ENCODE assay signal across 2 worm cellular contexts in the genomic region with DNA sequence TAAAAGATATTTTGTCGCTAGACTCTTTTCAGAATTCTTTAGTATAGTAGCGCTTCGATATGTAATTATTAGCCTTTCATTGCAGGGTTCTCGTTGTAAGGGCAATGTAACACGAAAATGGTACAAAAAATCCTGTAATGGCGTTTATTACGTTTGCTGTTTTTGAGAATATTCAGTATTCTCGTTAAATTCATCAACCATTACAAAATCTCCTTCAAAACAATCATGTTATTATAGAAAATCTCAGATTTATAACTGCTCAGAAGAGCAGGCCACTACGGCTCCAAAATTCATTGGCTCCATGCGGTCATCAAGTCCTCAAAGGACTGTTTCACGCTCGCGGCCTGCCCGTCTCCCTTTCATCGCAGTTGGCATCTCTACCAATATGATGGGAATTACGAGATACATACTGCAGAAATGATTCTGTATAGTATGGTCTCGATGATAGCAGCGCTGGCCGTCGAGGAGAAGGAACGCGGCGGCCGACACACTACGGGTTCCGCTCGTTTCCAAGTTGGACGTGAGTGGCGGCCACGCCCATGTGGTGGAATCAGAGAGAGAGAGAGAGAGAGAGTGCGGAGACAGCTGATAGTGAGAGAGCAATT.
TF ChIP-seq lines count a peak whose summit lies in the region.

No protein-coding gene starts in this region.

TF ChIP-seq in whole organism, L1 larva, 84 proteins besides CTCF, POLR2A, EP300 and RAD21 (continued from another document):
- no peak for TF ChIP-seq hlh-4 (tag; optimal IDR thresholded peaks at IDR 0.05; lab: Kevin White, UChicago)
- peak; percentile 11 to 68 for TF ChIP-seq mdl-1 (tag; optimal IDR thresholded peaks at IDR 0.05; lab: Kevin White, UChicago)
- TF ChIP-seq nhr-90 (tag; optimal IDR thresholded peaks at IDR 0.05; lab: Kevin White, UChicago; ENCODE audit: poor library complexity) = peak; percentile 96
- TF ChIP-seq mef-2 (tag; optimal IDR thresholded peaks at IDR 0.05; lab: Kevin White, UChicago) = no peak
- TF ChIP-seq ceh-88 (GFP tag; IDR thresholded peaks at IDR 0.05; lab: Robert Waterston, UW) = peak; percentile 60
- no peak for TF ChIP-seq ceh-63 (GFP tag; optimal IDR thresholded peaks at IDR 0.05; lab: Kevin White, UChicago)
- TF ChIP-seq ama-1 (optimal IDR thresholded peaks at IDR 0.05; lab: Kevin White, UChicago) = peak; percentile 69
- TF ChIP-seq nhr-85 (tag; lab: Kevin White, UChicago) = peak; percentile 96
- peak; percentile 54 for TF ChIP-seq lin-13 (GFP tag; optimal IDR thresholded peaks at IDR 0.05; lab: Kevin White, UChicago)
- TF ChIP-seq ces-1 (GFP tag; optimal IDR thresholded peaks at IDR 0.05; lab: Kevin White, UChicago) = no peak
- no peak for TF ChIP-seq ets-5 (GFP tag; IDR thresholded peaks at IDR 0.05; lab: Robert Waterston, UW)
- TF ChIP-seq tbx-2 (tag; optimal IDR thresholded peaks at IDR 0.05; lab: Kevin White, UChicago) = peak; percentile 75
- TF ChIP-seq alr-1 (tag; optimal IDR thresholded peaks at IDR 0.05; lab: Kevin White, UChicago; ENCODE audit: borderline replicate concordance) = no peak
- peak; percentile 9 for TF ChIP-seq hpl-2 (GFP tag; optimal IDR thresholded peaks at IDR 0.05; lab: Kevin White, UChicago)
- TF ChIP-seq dsc-1 (tag; optimal IDR thresholded peaks at IDR 0.05; lab: Kevin White, UChicago) = peak; percentile 70
- TF ChIP-seq isw-1 (GFP tag; IDR thresholded peaks at IDR 0.05; lab: Robert Waterston, UW) = peak; percentile 36; the same call in 1 of the 2 replicates
- peak; percentile 39 to 63 for TF ChIP-seq efl-1 (optimal IDR thresholded peaks at IDR 0.05; lab: Kevin White, UChicago)
- peak; percentile 36 to 93 for TF ChIP-seq efl-1 (GFP tag; optimal IDR thresholded peaks at IDR 0.05 in 1 of 2; lab: Kevin White, UChicago)
- peak in 3 of 6 experiments; percentile 2 to 52 (median 15) for TF ChIP-seq elt-3 (tag; optimal IDR thresholded peaks at IDR 0.05; lab: Kevin White, UChicago)
- TF ChIP-seq fkh-10 (GFP tag; optimal IDR thresholded peaks at IDR 0.05; lab: Kevin White, UChicago) = no peak
- no peak for TF ChIP-seq blmp-1 (tag; optimal IDR thresholded peaks at IDR 0.05; lab: Kevin White, UChicago)
- no peak for TF ChIP-seq aha-1 (tag; optimal IDR thresholded peaks at IDR 0.05; lab: Kevin White, UChicago)
- TF ChIP-seq unc-98 (GFP tag; IDR thresholded peaks at IDR 0.05; lab: Robert Waterston, UW) = no peak; the same call in 1 of the 2 replicates
- TF ChIP-seq swsn-7 (tag; optimal IDR thresholded peaks at IDR 0.05; lab: Kevin White, UChicago) = peak; percentile 85
- peak; percentile 56 for TF ChIP-seq pax-3 (tag; optimal IDR thresholded peaks at IDR 0.05; lab: Kevin White, UChicago)
- TF ChIP-seq unc-62 (GFP tag; optimal IDR thresholded peaks at IDR 0.05; lab: Kevin White, UChicago) = no peak
- TF ChIP-seq egl-13 (tag; optimal IDR thresholded peaks at IDR 0.05; lab: Kevin White, UChicago) = peak; percentile 20

TF ChIP-seq in whole organism, young adult, 124 proteins besides CTCF, POLR2A, EP300 and RAD21 (continued from another document):
- no peak for TF ChIP-seq ccch-3 (GFP tag; optimal IDR thresholded peaks at IDR 0.05; lab: Kevin White, UChicago)
- TF ChIP-seq hmg-1.2 (GFP tag; IDR thresholded peaks at IDR 0.05; lab: Robert Waterston, UW) = peak; percentile 93
- peak; percentile 100 for TF ChIP-seq attf-6 (GFP tag; IDR thresholded peaks at IDR 0.05; lab: Robert Waterston, UW)
- TF ChIP-seq snpc-1.3 (tag; optimal IDR thresholded peaks at IDR 0.05; lab: Kevin White, UChicago; ENCODE audit: insufficient read depth) = peak; percentile 97
- TF ChIP-seq egrh-3 (GFP tag; IDR thresholded peaks at IDR 0.05; lab: Robert Waterston, UW) = peak; percentile 82
- peak; percentile 95 for TF ChIP-seq rcor-1 (GFP tag; IDR thresholded peaks at IDR 0.05; lab: Robert Waterston, UW)
- TF ChIP-seq madf-10 (tag; optimal IDR thresholded peaks at IDR 0.05; lab: Kevin White, UChicago) = peak; percentile 65
- TF ChIP-seq zfh-2 (GFP tag; conservative IDR thresholded peaks at IDR 0.05; lab: Robert Waterston, UW) = no peak
- TF ChIP-seq ztf-3 (GFP tag; optimal IDR thresholded peaks at IDR 0.05; lab: Kevin White, UChicago) = no peak
- TF ChIP-seq ceh-79 (tag; optimal IDR thresholded peaks at IDR 0.05; lab: Kevin White, UChicago) = no peak
- peak; percentile 67 for TF ChIP-seq lsy-27 (tag; optimal IDR thresholded peaks at IDR 0.05; lab: Kevin White, UChicago; ENCODE audit: borderline replicate concordance, insufficient read depth)
- peak; percentile 43 for TF ChIP-seq xnd-1 (tag; optimal IDR thresholded peaks at IDR 0.05; lab: Kevin White, UChicago)
- TF ChIP-seq ekl-4 (GFP tag; IDR thresholded peaks at IDR 0.05; lab: Robert Waterston, UW) = peak; percentile 87; the same call in 1 of the 2 replicates
- TF ChIP-seq hlh-12 (tag; optimal IDR thresholded peaks at IDR 0.05; lab: Kevin White, UChicago) = no peak
- TF ChIP-seq attf-5 (GFP tag; optimal IDR thresholded peaks at IDR 0.05; lab: Kevin White, UChicago) = peak; percentile 48
- TF ChIP-seq dox-1 (GFP tag; IDR thresholded peaks at IDR 0.05; lab: Robert Waterston, UW) = peak; percentile 99
